Worm (Caenorhabditis elegans) whole organism, L2 larva: Measurements from ENCODE around the gene Y51H7BR.8.

Experiments used
- C34F6.9 ChIP-seq: fragments of 150-350 bp; optimal IDR thresholded peaks from 2 replicates; lab custom pipeline; 2014; ENCODE audit warnings: missing biosample characterization, missing genetic modification characterization
- F13H6.1 ChIP-seq: sonication (generic microtip); optimal IDR thresholded peaks from 2 replicates; lab custom pipeline; 2016; ENCODE audit warnings: missing genetic modification characterization, missing compliant biosample characterization
- Y55F3AM.14 ChIP-seq: fragments of 200-800 bp; sonication (Bioruptor generic); optimal IDR thresholded peaks from 2 replicates; lab custom pipeline; 2018; ENCODE audit warnings: mild to moderate bottlenecking, missing genetic modification characterization, missing compliant biosample characterization
- ZK546.5 ChIP-seq: sonication (generic microtip); optimal IDR thresholded peaks from 2 replicates; lab custom pipeline; 2017; ENCODE audit warnings: missing biosample characterization, missing genetic modification characterization
- ama-1 ChIP-seq: fragments of 150-350 bp; optimal IDR thresholded peaks from 2 replicates; lab custom pipeline; 2018; ENCODE audit warnings: inconsistent platforms
- blmp-1 ChIP-seq: sonication (generic microtip); optimal IDR thresholded peaks from 2 replicates; lab custom pipeline; 2017; ENCODE audit warnings: missing genetic modification characterization, mild to moderate bottlenecking, missing compliant biosample characterization, antibody characterized with exemption, moderate library complexity; ENCODE audit not compliant: insufficient read depth
- ceh-16 ChIP-seq: fragments of 150-350 bp; optimal IDR thresholded peaks from 2 replicates; lab custom pipeline; 2014; ENCODE audit warnings: missing biosample characterization, missing genetic modification characterization
- crh-2 ChIP-seq: sonication (generic microtip); optimal IDR thresholded peaks from 2 replicates; lab custom pipeline; 2017; ENCODE audit warnings: missing biosample characterization, missing genetic modification characterization
- dmd-4 ChIP-seq: sonication (generic microtip); optimal IDR thresholded peaks from 2 replicates; lab custom pipeline; 2017; ENCODE audit warnings: missing biosample characterization, missing genetic modification characterization
- egl-27 ChIP-seq: sonication (generic microtip); optimal IDR thresholded peaks from 3 replicates; lab custom pipeline; 2017; ENCODE audit warnings: missing biosample characterization, missing genetic modification reagents, missing genetic modification characterization
- elt-3 ChIP-seq: sonication (generic microtip); optimal IDR thresholded peaks from 2 replicates; lab custom pipeline; 2017; ENCODE audit warnings: missing biosample characterization, missing genetic modification characterization
- fos-1 ChIP-seq: fragments of 150-350 bp; optimal IDR thresholded peaks from 2 replicates; lab custom pipeline; 2014; ENCODE audit warnings: missing biosample characterization, missing genetic modification characterization
- gmeb-1 ChIP-seq: fragments of 150-350 bp; optimal IDR thresholded peaks from 2 replicates; lab custom pipeline; 2014; ENCODE audit warnings: missing biosample characterization, missing genetic modification characterization
- lin-11 ChIP-seq: fragments of 150-350 bp; sonication (generic microtip); optimal IDR thresholded peaks from 2 replicates; lab custom pipeline; 2014; ENCODE audit warnings: missing biosample characterization, missing genetic modification characterization, inconsistent platforms, mixed read lengths
- lin-13 ChIP-seq: fragments of 150-350 bp; optimal IDR thresholded peaks from 2 replicates; lab custom pipeline; 2014; ENCODE audit warnings: missing biosample characterization, missing genetic modification reagents, missing genetic modification characterization
- lin-39 ChIP-seq: fragments of 150-350 bp; optimal IDR thresholded peaks from 2 replicates; lab custom pipeline; 2014; ENCODE audit warnings: missing biosample characterization, missing genetic modification reagents, missing genetic modification characterization
- lsy-2 ChIP-seq, 2 experiments: fragments of 150-350 bp in 1 of 2; sonication (generic microtip) in 1 of 2; optimal IDR thresholded peaks; 2 replicates each; lab custom pipeline; 2014 to 2017; ENCODE audit warnings: missing biosample characterization in 2 of 2, missing genetic modification characterization in 2 of 2
- mab-5 ChIP-seq: fragments of 150-350 bp; optimal IDR thresholded peaks from 2 replicates; lab custom pipeline; 2014; ENCODE audit warnings: missing biosample characterization, missing genetic modification characterization
- nhr-10 ChIP-seq: sonication (generic microtip); optimal IDR thresholded peaks from 2 replicates; lab custom pipeline; 2017; ENCODE audit warnings: missing biosample characterization, missing genetic modification characterization
- nhr-11 ChIP-seq: fragments of 150-350 bp; optimal IDR thresholded peaks from 2 replicates; lab custom pipeline; 2014; ENCODE audit warnings: missing biosample characterization, missing genetic modification characterization
- nhr-12 ChIP-seq: fragments of 150-350 bp; optimal IDR thresholded peaks from 2 replicates; lab custom pipeline; 2014; ENCODE audit warnings: missing biosample characterization, missing genetic modification characterization
- nhr-129 ChIP-seq: fragments of 150-350 bp; optimal IDR thresholded peaks from 2 replicates; lab custom pipeline; 2014; ENCODE audit warnings: missing biosample characterization, missing genetic modification characterization
- nhr-21 ChIP-seq: fragments of 150-350 bp; optimal IDR thresholded peaks from 2 replicates; lab custom pipeline; 2014; ENCODE audit warnings: missing biosample characterization, missing genetic modification characterization
- nhr-237 ChIP-seq: fragments of 150-350 bp; optimal IDR thresholded peaks from 2 replicates; lab custom pipeline; 2014; ENCODE audit warnings: missing biosample characterization, missing genetic modification characterization
- nhr-25 ChIP-seq: fragments of 150-350 bp; sonication (generic microtip); optimal IDR thresholded peaks from 3 replicates; lab custom pipeline; 2014; ENCODE audit warnings: missing biosample characterization, missing genetic modification characterization
- nhr-77 ChIP-seq: fragments of 150-350 bp; optimal IDR thresholded peaks from 2 replicates; lab custom pipeline; 2014; ENCODE audit warnings: missing biosample characterization, missing genetic modification characterization
- peb-1 ChIP-seq: fragments of 150-350 bp; optimal IDR thresholded peaks from 2 replicates; lab custom pipeline; 2014; ENCODE audit warnings: missing biosample characterization, missing genetic modification characterization
- sem-4 ChIP-seq: fragments of 150-350 bp; optimal IDR thresholded peaks from 2 replicates; lab custom pipeline; 2014; ENCODE audit warnings: missing biosample characterization, missing genetic modification reagents, missing genetic modification characterization
- sma-3 ChIP-seq: sonication (generic microtip); optimal IDR thresholded peaks from 2 replicates; lab custom pipeline; 2016; ENCODE audit warnings: missing genetic modification reagents, missing genetic modification characterization, missing compliant biosample characterization
- sma-9 ChIP-seq, 2 experiments: fragments of 150-350 bp in 1 of 2; sonication (generic microtip) in 1 of 2; optimal IDR thresholded peaks; 2 replicates each; lab custom pipeline; 2014 to 2016; ENCODE audit warnings: missing genetic modification characterization in 2 of 2, mild to moderate bottlenecking in 1 of 2, missing biosample characterization in 1 of 2, missing compliant biosample characterization in 1 of 2, missing genetic modification reagents in 1 of 2, moderate library complexity in 1 of 2
- snpc-4 ChIP-seq: fragments of 150-350 bp; optimal IDR thresholded peaks from 2 replicates; lab custom pipeline; 2014; ENCODE audit warnings: missing biosample characterization, missing genetic modification characterization
- unc-39 ChIP-seq: fragments of 150-350 bp; optimal IDR thresholded peaks from 2 replicates; lab custom pipeline; 2014; ENCODE audit warnings: missing biosample characterization, missing genetic modification characterization
- unc-55 ChIP-seq: fragments of 150-350 bp; sonication (generic microtip); optimal IDR thresholded peaks from 3 replicates; lab custom pipeline; 2014; ENCODE audit warnings: missing biosample characterization, missing genetic modification reagents, missing genetic modification characterization
- unc-62 ChIP-seq: fragments of 150-350 bp; optimal IDR thresholded peaks from 2 replicates; lab custom pipeline; 2014; ENCODE audit warnings: missing biosample characterization, missing genetic modification reagents, missing genetic modification characterization
- ztf-1 ChIP-seq: fragments of 200-800 bp; sonication (Bioruptor generic); conservative IDR thresholded peaks from 2 replicates; pipeline ENCODE4 v1.3.6; 2022; ENCODE audit warnings: missing genetic modification characterization, missing compliant biosample characterization
- ztf-11 ChIP-seq: sonication (generic microtip); optimal IDR thresholded peaks from 2 replicates; lab custom pipeline; 2017; ENCODE audit warnings: missing biosample characterization, missing genetic modification characterization
- ztf-4 ChIP-seq: fragments of 150-350 bp; optimal IDR thresholded peaks from 2 replicates; lab custom pipeline; 2014; ENCODE audit warnings: missing biosample characterization, missing genetic modification characterization

Gene Y51H7BR.8

DNA sequence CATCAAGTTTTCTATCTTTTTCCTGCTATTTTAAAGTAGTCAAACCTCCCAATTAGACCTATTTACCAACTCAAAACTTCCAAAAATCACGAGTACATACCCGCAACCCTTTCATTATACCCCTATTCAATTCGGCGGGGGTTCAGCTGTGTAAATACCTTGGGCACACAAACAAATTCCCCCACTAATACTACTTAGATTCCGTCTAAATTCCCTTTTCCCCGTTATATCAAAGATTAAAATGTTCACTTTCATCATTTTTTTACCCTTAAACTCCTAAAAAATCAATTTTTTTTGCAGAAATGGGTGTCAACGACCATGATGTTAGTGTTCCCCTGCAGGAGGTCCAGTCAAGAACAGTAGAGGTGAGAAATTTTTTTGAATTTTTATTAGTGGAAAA is 14.7 kb upstream of the Y51H7BR.8 start, which contains the start of gene fdgt-1:
Gene fdgt-1 (plus strand): TSS at position 301 of the 400 bp plus-strand sequence.
- TF ChIP-seq ceh-16 (no peak), sem-4 (no peak), gmeb-1 (no peak)

DNA sequence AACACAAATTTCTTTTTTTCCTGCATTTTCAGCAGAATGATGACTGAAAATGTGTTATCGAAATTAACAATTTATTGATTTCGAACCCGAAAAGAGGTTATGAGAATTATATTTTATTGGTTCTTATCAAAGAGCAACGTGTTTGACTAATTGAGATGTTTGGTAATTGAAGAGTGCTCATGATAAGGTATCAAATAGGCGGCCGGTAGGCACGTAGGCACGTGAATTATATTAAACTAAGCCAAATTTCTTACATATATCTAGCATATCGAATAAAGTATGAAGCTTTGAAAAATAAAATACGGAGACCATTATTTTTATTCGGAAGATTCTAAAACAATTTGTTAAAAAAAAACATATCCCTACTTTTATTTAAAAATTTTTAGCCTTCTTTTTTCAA is 1.7 kb upstream of the Y51H7BR.8 start, which contains the start of gene math-45:
Gene math-45 (minus strand): TSS at position 101 of the 400 bp plus-strand sequence.
- no peak for TF ChIP-seq nhr-10 (tag; lab: Kevin White, UChicago)
- TF ChIP-seq lin-13, result no peak
- TF ChIP-seq nhr-12, result no peak
- no peak for TF ChIP-seq peb-1 (tag; lab: Kevin White, UChicago)
- no peak for TF ChIP-seq elt-3 (tag; lab: Kevin White, UChicago)
- TF ChIP-seq nhr-25 (tag; lab: Kevin White, UChicago), result no peak
- TF ChIP-seq lsy-2 (tag; optimal IDR thresholded peaks at IDR 0.05; lab: Kevin White, UChicago), result no peak
- no peak for TF ChIP-seq lin-39 (tag; lab: Kevin White, UChicago)
- no peak for TF ChIP-seq sma-9 (GFP tag; optimal IDR thresholded peaks at IDR 0.05; lab: Kevin White, UChicago)
- no peak for TF ChIP-seq sma-9 (tag; optimal IDR thresholded peaks at IDR 0.05; lab: Kevin White, UChicago)
- no peak for TF ChIP-seq dmd-4
- no peak for TF ChIP-seq egl-27 (tag; lab: Kevin White, UChicago)
- no peak for TF ChIP-seq nhr-77 (tag; lab: Kevin White, UChicago)
- TF ChIP-seq snpc-4 (tag; lab: Kevin White, UChicago), result no peak
- no peak for TF ChIP-seq ztf-4
- no peak for TF ChIP-seq nhr-237
- no peak for TF ChIP-seq ztf-1
- no peak for TF ChIP-seq lin-11 (tag; lab: Kevin White, UChicago)
- TF ChIP-seq unc-39 (tag; lab: Kevin White, UChicago), result no peak
- TF ChIP-seq unc-62 (GFP tag; lab: Kevin White, UChicago), result no peak
- TF ChIP-seq ztf-11 (tag; lab: Kevin White, UChicago), result no peak
- TF ChIP-seq, all 48 proteins: peak for 0

DNA sequence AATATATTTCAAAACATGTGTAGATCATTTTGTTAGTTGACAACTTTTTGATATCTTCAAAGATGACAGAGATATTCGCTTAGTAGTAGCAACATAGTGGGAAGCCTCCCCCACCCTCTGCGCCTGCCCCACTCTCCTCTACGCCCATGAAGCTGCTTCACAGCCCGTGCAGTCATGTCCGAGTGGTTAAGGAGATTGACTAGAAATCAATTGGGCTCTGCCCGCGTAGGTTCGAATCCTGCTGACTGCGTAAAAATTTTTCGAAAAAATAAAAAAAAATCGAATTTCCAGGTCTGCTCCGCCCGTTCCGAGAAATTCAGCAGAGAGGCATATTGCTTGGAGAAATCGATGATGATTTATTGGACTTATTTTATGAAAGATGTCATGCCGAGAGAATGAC is 853 bp downstream of the Y51H7BR.8 start:
- TF ChIP-seq mab-5 (tag; lab: Kevin White, UChicago) (no peak), ama-1 (lab: Kevin White, UChicago) (no peak), nhr-21 (tag; lab: Kevin White, UChicago) (no peak), C34F6.9 (tag; lab: Kevin White, UChicago) (no peak), sem-4 (no peak), lin-13 (peak; percentile 40), fos-1 (tag; lab: Kevin White, UChicago) (peak; percentile 27), unc-55 (peak; percentile 41), gmeb-1 (peak; percentile 20), lin-11 (tag; lab: Kevin White, UChicago) (no peak), F13H6.1 (tag; lab: Kevin White, UChicago) (peak; percentile 6), sma-3 (GFP tag; lab: Kevin White, UChicago) (no peak), lsy-2 (tag; optimal IDR thresholded peaks at IDR 0.05; lab: Kevin White, UChicago) (peak; percentile 18 to 41), Y55F3AM.14 (no peak), nhr-129 (tag; lab: Kevin White, UChicago) (peak; percentile 14), unc-39 (tag; lab: Kevin White, UChicago) (no peak), unc-62 (GFP tag; lab: Kevin White, UChicago) (no peak), crh-2 (tag; lab: Kevin White, UChicago) (no peak)

DNA sequence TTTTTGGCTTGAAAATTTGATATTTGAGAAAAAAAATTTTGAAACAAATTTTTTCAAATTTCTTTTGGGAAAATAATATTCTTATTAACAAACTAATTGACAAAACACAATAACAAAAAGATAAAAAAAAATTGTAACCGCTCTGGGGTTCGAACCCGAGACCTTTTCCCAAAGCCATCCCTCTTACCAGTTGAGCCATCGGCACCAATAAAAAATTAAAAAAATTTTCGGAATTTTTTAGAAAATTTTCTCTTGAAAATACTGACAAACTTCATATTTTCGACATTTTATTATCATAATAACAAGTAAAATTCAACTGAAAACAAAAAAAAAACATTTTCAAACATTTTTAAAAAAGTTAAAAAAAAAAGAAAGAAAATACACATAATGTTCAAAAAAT is 2.9 kb downstream of the Y51H7BR.8 start:
- no peak for TF ChIP-seq nhr-11
- TF ChIP-seq fos-1 (tag; lab: Kevin White, UChicago), result no peak
- TF ChIP-seq ZK546.5 (tag; lab: Kevin White, UChicago), result no peak
- no peak for TF ChIP-seq snpc-4 (tag; lab: Kevin White, UChicago)
- TF ChIP-seq blmp-1 (tag; lab: Kevin White, UChicago), result no peak
- TF ChIP-seq lin-13, result no peak
- TF ChIP-seq lin-11 (tag; lab: Kevin White, UChicago), result no peak
